Worm (Caenorhabditis elegans): ENCODE data around the gene amx-1.

DNA sequence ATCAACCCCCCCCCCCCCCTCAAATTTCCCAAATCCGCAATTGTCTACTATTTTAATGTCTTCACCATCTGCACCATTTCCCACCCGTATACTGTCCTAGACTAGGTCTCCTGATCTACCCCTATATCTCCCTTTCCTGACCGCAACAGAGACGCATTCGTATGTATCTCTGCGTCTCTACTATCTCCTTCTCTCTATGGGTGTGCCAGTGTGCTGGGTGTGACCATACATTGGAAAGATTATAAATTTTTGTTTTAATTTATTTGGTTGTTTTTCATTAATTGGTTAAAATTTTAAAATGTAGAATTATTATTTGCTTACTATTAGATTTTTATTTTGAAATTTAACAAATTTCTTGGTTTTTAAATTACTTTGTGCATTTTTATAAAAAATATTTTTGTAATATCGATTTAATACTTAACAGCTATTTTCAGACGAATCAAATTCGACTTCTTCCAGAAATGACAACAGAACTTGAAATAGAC is at the start of gene amx-1:
- TF ChIP-seq pes-1 (GFP tag; IDR thresholded peaks at IDR 0.05): no peak
- no peak for TF ChIP-seq tbx-11 (GFP tag; IDR thresholded peaks at IDR 0.05)
- no peak for TF ChIP-seq B0310.2 (tag; optimal IDR thresholded peaks at IDR 0.05)
- TF ChIP-seq ama-1 (optimal IDR thresholded peaks at IDR 0.05): no peak
- TF ChIP-seq flt-1 (GFP tag; IDR thresholded peaks at IDR 0.05): no peak
- no peak for TF ChIP-seq tra-4 (tag; optimal IDR thresholded peaks at IDR 0.05)
- TF ChIP-seq ceh-36 (tag; optimal IDR thresholded peaks at IDR 0.05): no peak
- TF ChIP-seq F13C5.2 (tag; optimal IDR thresholded peaks at IDR 0.05): no peak
- TF ChIP-seq hmbx-1 (tag; optimal IDR thresholded peaks at IDR 0.05): no peak
- no peak for TF ChIP-seq sea-1 (GFP tag; conservative IDR thresholded peaks at IDR 0.05)
- TF ChIP-seq hmg-4 (GFP tag; optimal IDR thresholded peaks at IDR 0.05): no peak
- no peak for TF ChIP-seq hnd-1 (tag; optimal IDR thresholded peaks at IDR 0.05)
- TF ChIP-seq tbx-37 (GFP tag; conservative IDR thresholded peaks at IDR 0.05): no peak

All from whole organism, early embryonic.